Fruit fly (Drosophila melanogaster) whole organism, embryonic: Measurements from ENCODE around the gene CG13920.

Experiments used
- Bteb2 ChIP-seq: fragments of 200-800 bp; sonication (Bioruptor generic); optimal IDR thresholded peaks from 2 replicates; lab custom pipeline; 2016; ENCODE audit warnings: missing biosample characterization, missing genetic modification characterization
- CG11247 ChIP-seq: fragments of 200-800 bp; sonication (Bioruptor generic); IDR thresholded peaks from 2 replicates; pipeline ENCODE4 v1.3.6; 2022; ENCODE audit warnings: missing biosample characterization, missing genetic modification characterization
- CG11695 ChIP-seq: fragments of 200-800 bp; sonication (Bioruptor generic); IDR thresholded peaks from 3 replicates; pipeline ENCODE4 v1.3.6; 2022; ENCODE audit warnings: missing biosample characterization, missing genetic modification characterization
- CG12155 ChIP-seq: fragments of 200-800 bp; sonication (Bioruptor generic); optimal IDR thresholded peaks from 3 replicates; lab custom pipeline; 2016; ENCODE audit warnings: missing biosample characterization, missing genetic modification characterization
- CG12219 ChIP-seq: fragments of 200-800 bp; sonication (Bioruptor generic); optimal IDR thresholded peaks from 3 replicates; lab custom pipeline; 2018; ENCODE audit warnings: missing biosample characterization, mild to moderate bottlenecking, missing genetic modification characterization
- CG1233 ChIP-seq: fragments of 200-800 bp; sonication (Bioruptor generic); optimal IDR thresholded peaks from 4 replicates; lab custom pipeline; 2018; ENCODE audit warnings: missing biosample characterization, mild to moderate bottlenecking, missing genetic modification characterization
- CG14965 ChIP-seq: fragments of 200-800 bp; sonication (Bioruptor generic); optimal IDR thresholded peaks from 2 replicates; lab custom pipeline; 2016; ENCODE audit warnings: missing biosample characterization, missing genetic modification characterization, borderline replicate concordance
- CG1529 ChIP-seq: fragments of 200-800 bp; sonication (Bioruptor generic); optimal IDR thresholded peaks from 3 replicates; lab custom pipeline; 2018; ENCODE audit warnings: missing biosample characterization, missing genetic modification characterization
- CG15696 ChIP-seq: fragments of 200-800 bp; sonication (Bioruptor generic); optimal IDR thresholded peaks from 2 replicates; lab custom pipeline; 2019; ENCODE audit warnings: missing biosample characterization, mild to moderate bottlenecking, missing genetic modification characterization, moderate library complexity
- CG16779 ChIP-seq: fragments of 200-800 bp; sonication (Bioruptor generic); IDR thresholded peaks from 2 replicates; pipeline ENCODE4 v1.3.6; 2022; ENCODE audit warnings: missing biosample characterization, missing genetic modification characterization
- CG17361 ChIP-seq: fragments of 200-800 bp; sonication (Bioruptor generic); IDR thresholded peaks from 3 replicates; pipeline ENCODE4 v1.3.6; 2022; ENCODE audit warnings: missing biosample characterization, missing genetic modification characterization
- CG17568 ChIP-seq: fragments of 200-800 bp; sonication (Bioruptor generic); optimal IDR thresholded peaks from 2 replicates; lab custom pipeline; 2018; ENCODE audit warnings: missing biosample characterization, mild to moderate bottlenecking, missing genetic modification characterization, moderate library complexity
- CG17829 ChIP-seq: fragments of 200-800 bp; optimal IDR thresholded peaks from 2 replicates; lab custom pipeline; 2019; ENCODE audit warnings: missing biosample characterization, mild to moderate bottlenecking, missing genetic modification characterization, moderate library complexity
- CG1832 ChIP-seq: fragments of 200-800 bp; sonication (Bioruptor generic); optimal IDR thresholded peaks from 2 replicates; lab custom pipeline; 2017; ENCODE audit warnings: missing biosample characterization, mild to moderate bottlenecking, missing genetic modification characterization, inconsistent platforms
- CG3163 ChIP-seq: fragments of 200-800 bp; sonication (Bioruptor generic); optimal IDR thresholded peaks from 3 replicates; lab custom pipeline; 2016; ENCODE audit warnings: missing biosample characterization, missing genetic modification characterization
- CG33557 ChIP-seq: fragments of 200-800 bp; sonication (Bioruptor generic); optimal IDR thresholded peaks from 2 replicates; lab custom pipeline; 2019; ENCODE audit warnings: missing biosample characterization, mild to moderate bottlenecking, missing genetic modification characterization, moderate library complexity
- CG4328 ChIP-seq: fragments of 200-800 bp; sonication (Bioruptor generic); optimal IDR thresholded peaks from 3 replicates; lab custom pipeline; 2017; ENCODE audit warnings: missing biosample characterization, missing genetic modification reagents, missing genetic modification characterization
- CG5180 ChIP-seq: fragments of 200-800 bp; sonication (Bioruptor generic); optimal IDR thresholded peaks from 3 replicates; lab custom pipeline; 2017; ENCODE audit warnings: missing biosample characterization, missing genetic modification characterization, mild to moderate bottlenecking, moderate library complexity, missing genetic modification reagents
- CG7357 ChIP-seq: fragments of 200-800 bp; sonication (Bioruptor generic); IDR thresholded peaks from 3 replicates; pipeline ENCODE4 v1.3.6; 2022; ENCODE audit warnings: missing biosample characterization, missing genetic modification characterization
- CHES-1-like ChIP-seq: fragments of 200-800 bp; sonication (Bioruptor generic); optimal IDR thresholded peaks from 2 replicates; lab custom pipeline; 2016; ENCODE audit warnings: missing biosample characterization, missing genetic modification characterization
- Doc2 ChIP-seq: fragments of 200-800 bp; sonication (Bioruptor generic); IDR thresholded peaks from 2 replicates; pipeline ENCODE4 v1.3.6; 2022; ENCODE audit warnings: missing biosample characterization, missing genetic modification characterization
- E2f1 ChIP-seq: fragments of 200-800 bp; sonication (Bioruptor generic); IDR thresholded peaks from 2 replicates; pipeline ENCODE4 v1.3.6; 2022; ENCODE audit warnings: missing biosample characterization, missing genetic modification characterization
- E2f2 ChIP-seq: fragments of 200-800 bp; sonication (Bioruptor generic); IDR thresholded peaks from 2 replicates; pipeline ENCODE4 v1.3.6; 2022; ENCODE audit warnings: missing biosample characterization, missing genetic modification characterization
- Gug ChIP-seq: fragments of 200-800 bp; sonication (Bioruptor generic); IDR thresholded peaks from 4 replicates; pipeline ENCODE4 v1.3.6; 2022; ENCODE audit warnings: missing biosample characterization, missing genetic modification characterization
- HLH4C ChIP-seq: fragments of 200-800 bp; sonication (Bioruptor generic); IDR thresholded peaks from 3 replicates; pipeline ENCODE4 v1.3.6; 2022; ENCODE audit warnings: missing biosample characterization, missing genetic modification characterization; ENCODE audit not compliant: partially characterized antibody
- HmgZ ChIP-seq: fragments of 200-800 bp; sonication (Bioruptor generic); optimal IDR thresholded peaks from 2 replicates; lab custom pipeline; 2018; ENCODE audit warnings: missing biosample characterization, mild to moderate bottlenecking, missing genetic modification characterization
- Lhr ChIP-seq: fragments of 200-800 bp; sonication (Bioruptor generic); optimal IDR thresholded peaks from 3 replicates; lab custom pipeline; 2017; ENCODE audit warnings: mild to moderate bottlenecking, missing biosample characterization, missing genetic modification reagents, missing genetic modification characterization
- Meics ChIP-seq: fragments of 200-800 bp; sonication (Bioruptor generic); optimal IDR thresholded peaks from 2 replicates; lab custom pipeline; 2017; ENCODE audit warnings: missing biosample characterization, mild to moderate bottlenecking, missing genetic modification characterization
- NFAT ChIP-seq: fragments of 200-800 bp; sonication (Bioruptor generic); IDR thresholded peaks from 2 replicates; pipeline ENCODE4 v1.3.6; 2022; ENCODE audit warnings: missing biosample characterization, missing genetic modification characterization
- ab ChIP-seq: fragments of 200-800 bp; sonication (Bioruptor generic); optimal IDR thresholded peaks from 2 replicates; lab custom pipeline; 2016; ENCODE audit warnings: missing biosample characterization, missing genetic modification characterization
- ac ChIP-seq: fragments of 200-800 bp; sonication (Bioruptor generic); optimal IDR thresholded peaks from 3 replicates; lab custom pipeline; 2017; ENCODE audit warnings: missing biosample characterization, mild to moderate bottlenecking, missing genetic modification characterization
- amos ChIP-seq: fragments of 200-800 bp; sonication (Bioruptor generic); IDR thresholded peaks from 2 replicates; pipeline ENCODE4 v1.3.6; 2022; ENCODE audit warnings: missing biosample characterization, missing genetic modification characterization; ENCODE audit not compliant: partially characterized antibody
- ash1 ChIP-seq: fragments of 200-800 bp; sonication (Bioruptor generic); optimal IDR thresholded peaks from 2 replicates; lab custom pipeline; 2018; ENCODE audit warnings: missing biosample characterization, mild to moderate bottlenecking, missing genetic modification characterization
- ato ChIP-seq: fragments of 200-800 bp; sonication (Bioruptor generic); IDR thresholded peaks from 2 replicates; pipeline ENCODE4 v1.3.6; 2022; ENCODE audit warnings: missing biosample characterization, missing genetic modification characterization; ENCODE audit not compliant: partially characterized antibody
- cato ChIP-seq: fragments of 200-800 bp; sonication (Bioruptor generic); optimal IDR thresholded peaks from 2 replicates; lab custom pipeline; 2016; ENCODE audit warnings: missing biosample characterization, missing genetic modification characterization, borderline replicate concordance
- danr ChIP-seq: fragments of 200-800 bp; sonication (Bioruptor generic); IDR thresholded peaks from 2 replicates; pipeline ENCODE4 v1.3.6; 2022; ENCODE audit warnings: missing biosample characterization, missing genetic modification characterization
- disco-r ChIP-seq: fragments of 200-800 bp; sonication (Bioruptor generic); optimal IDR thresholded peaks from 2 replicates; lab custom pipeline; 2016; ENCODE audit warnings: missing biosample characterization, missing genetic modification characterization
- en ChIP-seq: fragments of 200-800 bp; sonication (Bioruptor generic); optimal IDR thresholded peaks from 2 replicates; lab custom pipeline; 2016; ENCODE audit warnings: missing biosample characterization, missing genetic modification characterization
- eve ChIP-seq, 2 experiments: fragments of >200 bp; optimal IDR thresholded peaks; 2 replicates each; lab custom pipeline; 2017; ENCODE audit warnings: missing biosample characterization in 2 of 2, missing genetic modification characterization in 2 of 2
- her ChIP-seq: fragments of 200-800 bp; sonication (Bioruptor generic); optimal IDR thresholded peaks from 2 replicates; lab custom pipeline; 2016; ENCODE audit warnings: missing biosample characterization, missing genetic modification characterization
- inv ChIP-seq: fragments of 200-800 bp; sonication (Bioruptor generic); IDR thresholded peaks from 2 replicates; pipeline ENCODE4 v1.3.6; 2022; ENCODE audit warnings: missing biosample characterization, missing genetic modification characterization; ENCODE audit not compliant: partially characterized antibody
- klu ChIP-seq: fragments of 200-800 bp; sonication (Bioruptor generic); IDR thresholded peaks from 2 replicates; pipeline ENCODE4 v1.3.6; 2022; ENCODE audit warnings: missing biosample characterization, missing genetic modification characterization
- lmd ChIP-seq: fragments of 200-800 bp; sonication (Bioruptor generic); IDR thresholded peaks from 2 replicates; pipeline ENCODE4 v1.3.6; 2022; ENCODE audit warnings: missing biosample characterization, missing genetic modification characterization
- lov ChIP-seq, 2 experiments: fragments of 200-800 bp in 1 of 2; fragments of >200 bp in 1 of 2; sonication (Bioruptor generic) in 1 of 2; IDR thresholded peaks in 1 of 2; optimal IDR thresholded peaks in 1 of 2; 2 replicates in 1 of 2; 3 replicates in 1 of 2; pipeline versions ENCODE4 v1.3.6 to Lab custom; 2017 to 2022; ENCODE audit warnings: missing biosample characterization in 1 of 2, missing genetic modification characterization in 1 of 2
- maf-S ChIP-seq: fragments of 200-800 bp; sonication (Bioruptor generic); optimal IDR thresholded peaks from 2 replicates; lab custom pipeline; 2016; ENCODE audit warnings: missing biosample characterization, missing genetic modification characterization
- shn ChIP-seq: fragments of 200-800 bp; sonication (Bioruptor generic); optimal IDR thresholded peaks from 3 replicates; lab custom pipeline; 2016; ENCODE audit warnings: missing biosample characterization, missing genetic modification characterization
- toy ChIP-seq: fragments of 200-800 bp; sonication (Bioruptor generic); IDR thresholded peaks from 2 replicates; pipeline ENCODE4 v1.3.6; 2022; ENCODE audit warnings: missing biosample characterization, missing genetic modification characterization
- tup ChIP-seq: fragments of 200-800 bp; sonication (Bioruptor generic); optimal IDR thresholded peaks from 2 replicates; lab custom pipeline; 2016; ENCODE audit warnings: missing biosample characterization, mild to moderate bottlenecking, missing genetic modification characterization, moderate library complexity
- usp ChIP-seq: fragments of >200 bp; optimal IDR thresholded peaks from 2 replicates; lab custom pipeline; 2017; ENCODE audit warnings: missing biosample characterization, missing genetic modification characterization

CG13920 gene

DNA sequence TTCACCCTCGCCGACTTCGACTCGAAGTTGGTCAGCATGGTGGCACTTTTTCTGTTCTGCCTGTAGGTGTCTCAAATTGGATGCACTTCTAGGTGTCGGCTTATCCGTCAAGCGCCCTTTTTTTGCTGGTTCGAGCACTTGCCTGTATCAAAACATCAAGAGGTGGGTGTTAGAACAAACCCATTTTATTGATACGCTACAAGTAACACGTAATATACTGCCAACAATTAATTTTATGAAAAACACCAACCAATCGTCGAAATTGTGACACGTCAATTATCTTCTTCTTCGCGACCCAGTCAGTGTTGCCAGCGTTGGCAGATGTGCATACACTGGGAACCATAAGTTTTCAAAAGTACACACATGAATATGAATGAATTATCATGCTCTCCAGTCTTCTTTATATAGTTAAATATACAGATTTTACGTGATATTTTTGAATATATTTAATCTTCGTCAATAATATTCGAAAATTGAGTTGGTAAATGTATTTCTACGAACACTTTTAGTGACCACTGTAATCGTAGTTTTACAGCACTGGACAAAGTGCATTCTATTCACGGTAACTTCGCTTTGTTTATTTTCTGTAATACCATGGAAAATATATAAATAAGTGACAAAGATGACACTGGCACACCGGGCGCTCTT lies 3.7 kb upstream of the CG13920 start, which contains the start of the genes alphaCOP and CG13919 (continued):
- TF ChIP-seq shn (GFP tag; lab: Kevin White, UChicago) (peak; percentile 84), klu (GFP tag; lab: Robert Waterston, UW) (peak; percentile 89), CG1233 (GFP tag; lab: Kevin White, UChicago) (peak; percentile 95), CG15696 (peak; percentile 85), ash1 (GFP tag; lab: Kevin White, UChicago) (peak; percentile 7), CHES-1-like (peak; percentile 91), HLH4C (GFP tag; lab: Robert Waterston, UW) (no peak), CG16779 (GFP tag; lab: Robert Waterston, UW) (peak; percentile 84), ato (GFP tag; lab: Robert Waterston, UW) (no peak), CG14965 (peak; percentile 47), ac (GFP tag; lab: Kevin White, UChicago) (peak; percentile 84), E2f1 (GFP tag; lab: Robert Waterston, UW) (peak; percentile 96), maf-S (GFP tag; lab: Kevin White, UChicago) (peak; percentile 91), her (GFP tag; lab: Kevin White, UChicago) (peak; percentile 69), CG17829 (tag; lab: Kevin White, UChicago) (peak; percentile 95), danr (GFP tag; lab: Robert Waterston, UW) (peak; percentile 65), Lhr (GFP tag; lab: Kevin White, UChicago) (peak; percentile 88), NFAT (GFP tag; lab: Robert Waterston, UW) (peak; percentile 96), en (GFP tag; lab: Kevin White, UChicago) (peak; percentile 65), E2f2 (GFP tag; lab: Robert Waterston, UW) (peak; percentile 86), toy (GFP tag; lab: Robert Waterston, UW) (peak; percentile 92), CG17568 (GFP tag; lab: Kevin White, UChicago) (no peak), CG1529 (GFP tag; lab: Kevin White, UChicago) (peak; percentile 95), CG33557 (GFP tag; lab: Kevin White, UChicago) (peak; percentile 95), CG17361 (peak; percentile 98), CG7357 (GFP tag; lab: Robert Waterston, UW) (peak; percentile 87), disco-r (GFP tag; lab: Kevin White, UChicago) (peak; percentile 83), Doc2 (peak; percentile 77), Bteb2 (peak; percentile 94), lov (optimal IDR thresholded peaks at IDR 0.05; lab: Kevin White, UChicago) (no peak), lov (GFP tag; IDR thresholded peaks at IDR 0.05; lab: Robert Waterston, UW) (peak; percentile 96), usp (GFP tag; lab: Kevin White, UChicago) (no peak), CG1832 (GFP tag; lab: Kevin White, UChicago) (no peak), tup (GFP tag; lab: Kevin White, UChicago) (peak; percentile 88), CG12155 (GFP tag; lab: Kevin White, UChicago) (peak; percentile 96), CG11247 (GFP tag; lab: Robert Waterston, UW) (peak; percentile 94), Gug (GFP tag; lab: Robert Waterston, UW) (peak; percentile 90), CG3163 (GFP tag; lab: Kevin White, UChicago) (peak; percentile 60), CG5180 (peak; percentile 71), CG11695 (GFP tag; lab: Robert Waterston, UW) (peak; percentile 95), HmgZ (peak; percentile 98), lmd (GFP tag; lab: Robert Waterston, UW) (peak; percentile 97), cato (GFP tag; lab: Kevin White, UChicago) (peak; percentile 94), amos (GFP tag; lab: Robert Waterston, UW) (no peak), CG12219 (GFP tag; lab: Kevin White, UChicago) (peak; percentile 91), Meics (peak; percentile 94), inv (GFP tag; lab: Robert Waterston, UW) (0 out of 2 replicates have a peak, but pooled peaks have one; percentile 12), eve (GFP tag; optimal IDR thresholded peaks at IDR 0.05; lab: Kevin White, UChicago) (no peak), ab (GFP tag; lab: Kevin White, UChicago) (peak; percentile 90), CG4328 (GFP tag; lab: Kevin White, UChicago) (peak; percentile 85)
